Fruit fly (Drosophila melanogaster): ENCODE data around the gene CG4022.

The CG4022 gene

DNA sequence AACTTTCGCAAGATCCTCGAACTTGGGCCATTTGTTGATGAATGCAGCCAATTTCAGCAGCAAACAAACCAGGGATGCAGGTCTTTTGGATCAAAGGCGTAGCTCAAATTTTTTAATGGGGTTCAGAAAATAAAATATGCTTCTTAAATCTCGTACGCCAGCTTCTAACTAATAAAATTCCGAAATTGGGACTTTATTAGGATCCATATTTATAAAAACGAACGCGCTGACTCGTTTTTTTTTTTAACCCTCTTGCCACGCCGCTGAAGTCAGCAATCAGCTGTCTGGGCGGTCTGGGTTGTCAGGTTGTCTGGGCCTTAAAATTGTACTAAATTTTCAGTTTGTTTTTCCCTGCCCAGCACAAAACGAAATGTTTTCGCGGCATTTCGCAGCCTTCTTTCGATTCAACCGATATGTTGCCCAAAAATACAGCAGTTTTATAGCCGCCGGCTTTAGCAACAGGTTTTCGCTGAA lies 47.0 kb upstream of the CG4022 start, which contains the start of gene CG3437 (continued):
- TF ChIP-seq bsh (GFP tag; optimal IDR thresholded peaks at IDR 0.05) (peak; percentile 98 to 99), CG17568 (GFP tag; optimal IDR thresholded peaks at IDR 0.05) (peak; percentile 98), CG6654 (GFP tag; optimal IDR thresholded peaks at IDR 0.05) (peak; percentile 94), Mes4 (GFP tag; optimal IDR thresholded peaks at IDR 0.05) (peak; percentile 97), gsb-n (tag; optimal IDR thresholded peaks at IDR 0.05) (peak; percentile 97), Max (GFP tag; optimal IDR thresholded peaks at IDR 0.05) (peak; percentile 97), fd64A (GFP tag; optimal IDR thresholded peaks at IDR 0.05) (peak; percentile 98), CG12104 (GFP tag; optimal IDR thresholded peaks at IDR 0.05) (peak; percentile 96), stc (GFP tag; IDR thresholded peaks at IDR 0.05) (peak; percentile 99), grn (GFP tag; optimal IDR thresholded peaks at IDR 0.05) (peak; percentile 80), E2f1 (GFP tag; IDR thresholded peaks at IDR 0.05) (peak; percentile 99), tio (GFP tag; optimal IDR thresholded peaks at IDR 0.05) (peak; percentile 98), CG34376 (GFP tag; optimal IDR thresholded peaks at IDR 0.05) (peak; percentile 99), ttk (GFP tag; IDR thresholded peaks at IDR 0.05) (peak; percentile 99), Ravus (GFP tag; IDR thresholded peaks at IDR 0.05) (peak; percentile 96), CG9817 (tag; optimal IDR thresholded peaks at IDR 0.05) (peak; percentile 99), CG15601 (tag; optimal IDR thresholded peaks at IDR 0.05) (peak; percentile 97), lov (optimal IDR thresholded peaks at IDR 0.05) (no peak), lov (GFP tag; IDR thresholded peaks at IDR 0.05) (peak; percentile 100), wor (GFP tag; IDR thresholded peaks at IDR 0.05) (peak; percentile 97), chm (GFP tag; IDR thresholded peaks at IDR 0.05) (peak; percentile 99), her (GFP tag; optimal IDR thresholded peaks at IDR 0.05) (peak; percentile 96), CG10321 (GFP tag; IDR thresholded peaks at IDR 0.05) (peak; percentile 87), repo (GFP tag; optimal IDR thresholded peaks at IDR 0.05) (peak; percentile 98), CG11456 (GFP tag; IDR thresholded peaks at IDR 0.05) (peak; percentile 99), Fer2 (tag; optimal IDR thresholded peaks at IDR 0.05) (peak; percentile 98), CG30403 (GFP tag; optimal IDR thresholded peaks at IDR 0.05) (peak; percentile 99), CG3847 (GFP tag; IDR thresholded peaks at IDR 0.05) (peak; percentile 99), CG11085 (GFP tag; IDR thresholded peaks at IDR 0.05) (peak; percentile 99), Blimp-1 (GFP tag; optimal IDR thresholded peaks at IDR 0.05) (peak; percentile 97), tx (GFP tag; optimal IDR thresholded peaks at IDR 0.05) (peak; percentile 98), CG3407 (GFP tag; optimal IDR thresholded peaks at IDR 0.05) (peak; percentile 97), Bdp1 (GFP tag; optimal IDR thresholded peaks at IDR 0.05) (peak; percentile 94), jing (GFP tag; optimal IDR thresholded peaks at IDR 0.05) (peak; percentile 97), bbx (GFP tag; IDR thresholded peaks at IDR 0.05; ENCODE audit: partially characterized antibody) (0 out of 2 replicates have a peak, but pooled peaks have one; percentile 44), Oaz (GFP tag; IDR thresholded peaks at IDR 0.05) (peak; percentile 98), CG4617 (GFP tag; optimal IDR thresholded peaks at IDR 0.05; ENCODE audit: borderline replicate concordance) (peak; percentile 98), CG7963 (GFP tag; IDR thresholded peaks at IDR 0.05; ENCODE audit: partially characterized antibody) (no peak), ci (GFP tag; IDR thresholded peaks at IDR 0.05) (peak; percentile 100), Xrp1 (GFP tag; IDR thresholded peaks at IDR 0.05) (peak; percentile 100), CG1024 (GFP tag; IDR thresholded peaks at IDR 0.05) (peak; percentile 97), HmgD (GFP tag; optimal IDR thresholded peaks at IDR 0.05) (peak; percentile 97), CG12942 (GFP tag; optimal IDR thresholded peaks at IDR 0.05) (peak; percentile 98), CG7357 (GFP tag; IDR thresholded peaks at IDR 0.05) (peak; percentile 97), ewg (GFP tag; optimal IDR thresholded peaks at IDR 0.05) (peak; percentile 97), eve (GFP tag; optimal IDR thresholded peaks at IDR 0.05) (no peak), vvl (GFP tag; IDR thresholded peaks at IDR 0.05) (peak; percentile 100), sd (tag; optimal IDR thresholded peaks at IDR 0.05) (peak; percentile 96), ems (GFP tag; optimal IDR thresholded peaks at IDR 0.05) (peak; percentile 99), wek (GFP tag; optimal IDR thresholded peaks at IDR 0.05) (peak; percentile 90), CrebB (tag; optimal IDR thresholded peaks at IDR 0.05) (peak; percentile 98)

All from whole organism, embryonic.